Worm (Caenorhabditis elegans): ENCODE data around the gene svh-5.
A peak's percentile ranks its signal among the peaks of the same experiment; 100 is the strongest.

Gene svh-5

DNA sequence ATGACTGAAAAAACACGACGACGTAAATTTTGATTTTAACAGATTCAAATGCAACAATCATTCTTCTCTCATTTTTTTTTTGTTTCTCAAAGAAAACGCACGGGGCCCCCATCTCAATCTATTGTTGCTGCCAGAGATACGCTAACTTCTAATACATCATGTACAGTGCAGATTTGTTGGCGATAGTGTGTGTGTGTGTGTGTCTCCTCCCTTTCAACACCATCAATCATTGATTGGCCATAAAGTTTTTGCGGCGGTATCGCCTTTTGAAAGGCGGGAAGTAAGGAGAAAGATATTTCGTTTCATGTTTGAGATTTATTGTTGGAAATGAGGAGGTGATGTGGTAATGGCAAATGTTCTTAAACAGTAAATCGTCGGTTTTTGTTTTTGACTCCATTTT is 50.4 kb downstream of the svh-5 start (continued):
- TF ChIP-seq elt-2 (tag; optimal IDR thresholded peaks at IDR 0.05) (no peak), ets-5 (GFP tag; IDR thresholded peaks at IDR 0.05) (no peak), mdl-1 (tag; optimal IDR thresholded peaks at IDR 0.05) (no peak), grh-1 (GFP tag; IDR thresholded peaks at IDR 0.05) (peak; percentile 25; the same call in 1 of the 2 replicates), nhr-47 (tag; optimal IDR thresholded peaks at IDR 0.05) (peak; percentile 2), nhr-90 (tag; optimal IDR thresholded peaks at IDR 0.05; ENCODE audit: poor library complexity) (peak; percentile 32), tbx-2 (tag; optimal IDR thresholded peaks at IDR 0.05) (no peak)

DNA sequence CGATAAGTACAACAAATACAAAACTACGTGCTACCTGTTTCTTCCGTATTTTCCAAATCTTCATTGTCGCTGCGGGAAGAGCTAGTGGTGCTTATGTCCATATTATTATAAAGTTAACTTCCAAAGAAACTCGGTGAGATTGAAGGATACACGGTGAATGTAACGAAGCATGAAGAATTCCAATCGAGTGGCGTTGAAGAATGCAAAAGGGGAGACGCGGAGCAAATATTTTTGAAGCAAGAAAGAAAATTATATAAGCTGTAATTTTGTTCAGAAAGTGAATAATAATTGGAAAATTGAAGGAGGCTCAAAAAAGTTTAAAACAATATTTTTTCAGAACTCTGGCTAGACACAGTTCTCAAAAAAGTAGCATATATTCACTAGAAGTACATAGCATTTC is 51.9 kb downstream of the svh-5 start, which contains the start of gene Y15E3A.3:
Y15E3A.3 (minus strand) TSS at position 101 of the 400 bp plus-strand sequence.
- TF ChIP-seq rnt-1 (tag; optimal IDR thresholded peaks at IDR 0.05): no peak
- no peak for TF ChIP-seq mdl-1 (tag; optimal IDR thresholded peaks at IDR 0.05)
- TF ChIP-seq elt-3 (tag; optimal IDR thresholded peaks at IDR 0.05): no peak
- no peak for TF ChIP-seq ceh-63 (GFP tag; optimal IDR thresholded peaks at IDR 0.05)
- no peak for TF ChIP-seq efl-3 (GFP tag; optimal IDR thresholded peaks at IDR 0.05)
- TF ChIP-seq nhr-71 (tag; optimal IDR thresholded peaks at IDR 0.05): no peak
- no peak for TF ChIP-seq egl-13 (tag; optimal IDR thresholded peaks at IDR 0.05)
- no peak for TF ChIP-seq nhr-237 (tag; optimal IDR thresholded peaks at IDR 0.05)
- TF ChIP-seq vab-15 (tag; optimal IDR thresholded peaks at IDR 0.05): no peak
- no peak for TF ChIP-seq snpc-4 (tag; optimal IDR thresholded peaks at IDR 0.05)
- no peak for TF ChIP-seq hpl-2 (GFP tag; optimal IDR thresholded peaks at IDR 0.05)

DNA sequence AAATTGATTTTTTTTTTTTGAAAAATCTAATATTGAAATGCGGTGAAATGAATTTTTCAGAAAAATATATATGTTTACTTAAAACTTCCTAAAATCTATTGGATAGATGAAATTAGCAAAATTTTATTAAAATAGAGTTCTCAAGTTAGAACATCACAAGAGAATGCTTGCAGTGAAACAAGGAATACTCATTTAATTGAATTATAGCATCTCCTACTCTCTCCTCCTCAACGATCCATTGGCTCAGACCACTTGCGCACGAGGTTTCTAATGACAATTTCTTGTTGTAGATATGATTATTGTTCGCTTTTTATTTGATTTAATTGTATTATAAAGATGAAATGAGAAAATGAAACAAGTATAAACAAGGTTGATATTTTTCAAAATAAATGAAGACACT is 55.8 kb downstream of the svh-5 start:
- TF ChIP-seq zag-1 (tag; optimal IDR thresholded peaks at IDR 0.05) (no peak), mep-1 (tag; optimal IDR thresholded peaks at IDR 0.05) (no peak), lin-14 (GFP tag; optimal IDR thresholded peaks at IDR 0.05) (peak; percentile 28), nhr-85 (tag) (no peak), grh-1 (GFP tag; IDR thresholded peaks at IDR 0.05) (no peak), hlh-4 (tag; optimal IDR thresholded peaks at IDR 0.05) (no peak)

DNA sequence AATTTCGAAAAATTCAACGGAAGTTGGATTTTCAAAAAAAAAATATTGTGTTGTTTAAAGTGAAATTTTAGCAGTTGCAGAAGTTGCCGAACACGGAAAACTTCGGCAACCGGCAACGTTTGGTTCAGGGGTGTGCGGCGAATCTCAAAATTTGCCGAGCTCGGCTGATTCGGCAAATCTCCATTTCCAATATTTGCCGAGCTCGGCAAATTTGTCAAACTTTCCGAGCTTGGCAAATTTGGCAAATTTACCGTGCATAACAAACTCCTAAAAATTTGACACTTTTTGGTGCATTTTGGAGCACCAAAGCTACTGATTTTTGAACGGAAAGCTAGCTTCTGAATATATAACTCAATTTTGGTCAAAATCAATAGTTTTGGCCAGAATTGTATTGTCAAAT is 56.4 kb downstream of the svh-5 start:
- TF ChIP-seq C34B4.2 (tag; optimal IDR thresholded peaks at IDR 0.05) (no peak), snu-23 (GFP tag; optimal IDR thresholded peaks at IDR 0.05) (no peak), mdl-1 (tag; optimal IDR thresholded peaks at IDR 0.05) (no peak)

Measured in whole organism, L1 larva.